Fruit fly (Drosophila melanogaster) whole organism, embryonic: ENCODE data around the gene Sec5.

Experiments used
- CG10147 ChIP-seq: fragments of 200-800 bp; sonication (Bioruptor generic); optimal IDR thresholded peaks from 2 replicates; lab custom pipeline; 2019; ENCODE audit warnings: missing biosample characterization, mild to moderate bottlenecking, missing genetic modification characterization, moderate library complexity
- CG10209 ChIP-seq: fragments of 200-800 bp; sonication (Bioruptor generic); optimal IDR thresholded peaks from 3 replicates; lab custom pipeline; 2017; ENCODE audit warnings: missing biosample characterization, mild to moderate bottlenecking, missing genetic modification characterization, missing genetic modification reagents
- CG10366 ChIP-seq: fragments of 200-800 bp; sonication (Bioruptor generic); IDR thresholded peaks from 2 replicates; pipeline ENCODE4 v1.3.6; 2022; ENCODE audit warnings: missing biosample characterization, missing genetic modification characterization
- CG10654 ChIP-seq: fragments of 200-800 bp; sonication (Bioruptor generic); optimal IDR thresholded peaks from 2 replicates; lab custom pipeline; 2016; ENCODE audit warnings: missing biosample characterization, missing genetic modification characterization
- CG10959 ChIP-seq: fragments of 200-800 bp; sonication (Bioruptor generic); IDR thresholded peaks from 2 replicates; pipeline ENCODE4 v1.3.6; 2022; ENCODE audit warnings: missing biosample characterization, missing genetic modification characterization
- CG11723 ChIP-seq: fragments of 200-800 bp; sonication (Bioruptor generic); optimal IDR thresholded peaks from 2 replicates; lab custom pipeline; 2017; ENCODE audit warnings: missing biosample characterization, mild to moderate bottlenecking, missing genetic modification characterization
- CG12236 ChIP-seq: fragments of 200-800 bp; sonication (Bioruptor generic); optimal IDR thresholded peaks from 2 replicates; lab custom pipeline; 2016; ENCODE audit warnings: missing biosample characterization, missing genetic modification characterization
- CG14014 ChIP-seq: fragments of 200-800 bp; sonication (Bioruptor generic); IDR thresholded peaks from 2 replicates; pipeline ENCODE4 v1.3.6; 2022; ENCODE audit warnings: missing biosample characterization, missing genetic modification characterization
- CG1602 ChIP-seq: fragments of 200-800 bp; sonication (Bioruptor generic); optimal IDR thresholded peaks from 3 replicates; lab custom pipeline; 2016; ENCODE audit warnings: missing biosample characterization, missing genetic modification characterization
- CG1603 ChIP-seq: fragments of 200-800 bp; sonication (Bioruptor generic); optimal IDR thresholded peaks from 2 replicates; lab custom pipeline; 2019; ENCODE audit warnings: missing biosample characterization, mild to moderate bottlenecking, missing genetic modification characterization, moderate library complexity
- CG17612 ChIP-seq: fragments of 200-800 bp; sonication (Bioruptor generic); IDR thresholded peaks from 2 replicates; pipeline ENCODE4 v1.3.6; 2022; ENCODE audit warnings: missing biosample characterization, missing genetic modification characterization
- CG17912 ChIP-seq: fragments of 200-800 bp; sonication (Bioruptor generic); optimal IDR thresholded peaks from 2 replicates; lab custom pipeline; 2018; ENCODE audit warnings: missing biosample characterization, mild to moderate bottlenecking, missing genetic modification characterization
- CG2199 ChIP-seq: fragments of 200-800 bp; sonication (Bioruptor generic); IDR thresholded peaks from 3 replicates; pipeline ENCODE4 v1.3.6; 2022; ENCODE audit warnings: missing biosample characterization, missing genetic modification characterization
- CG2712 ChIP-seq: fragments of 200-800 bp; optimal IDR thresholded peaks from 3 replicates; lab custom pipeline; 2019; ENCODE audit warnings: missing biosample characterization, mild to moderate bottlenecking, missing genetic modification characterization, moderate library complexity
- CG30020 ChIP-seq: fragments of 200-800 bp; optimal IDR thresholded peaks from 2 replicates; lab custom pipeline; 2019; ENCODE audit warnings: missing biosample characterization, mild to moderate bottlenecking, missing genetic modification characterization, moderate library complexity
- CG33557 ChIP-seq: fragments of 200-800 bp; sonication (Bioruptor generic); optimal IDR thresholded peaks from 2 replicates; lab custom pipeline; 2019; ENCODE audit warnings: missing biosample characterization, mild to moderate bottlenecking, missing genetic modification characterization, moderate library complexity
- CG4328 ChIP-seq: fragments of 200-800 bp; sonication (Bioruptor generic); optimal IDR thresholded peaks from 3 replicates; lab custom pipeline; 2017; ENCODE audit warnings: missing biosample characterization, missing genetic modification reagents, missing genetic modification characterization
- CG5953 ChIP-seq: fragments of 200-800 bp; sonication (Bioruptor generic); IDR thresholded peaks from 2 replicates; pipeline ENCODE4 v1.3.6; 2022; ENCODE audit warnings: missing biosample characterization, missing genetic modification characterization
- CG8478 ChIP-seq: fragments of >200 bp; optimal IDR thresholded peaks from 2 replicates; lab custom pipeline; 2018
- CG9727 ChIP-seq: fragments of 200-800 bp; sonication (Bioruptor generic); optimal IDR thresholded peaks from 3 replicates; lab custom pipeline; 2017; ENCODE audit warnings: missing biosample characterization, mild to moderate bottlenecking, missing genetic modification characterization
- CG9797 ChIP-seq: fragments of 200-800 bp; sonication (Bioruptor generic); optimal IDR thresholded peaks from 3 replicates; lab custom pipeline; 2018; ENCODE audit warnings: missing biosample characterization, mild to moderate bottlenecking, missing genetic modification characterization
- Camta ChIP-seq: fragments of 200-800 bp; sonication (Bioruptor generic); optimal IDR thresholded peaks from 2 replicates; lab custom pipeline; 2016; ENCODE audit warnings: missing biosample characterization, missing genetic modification characterization
- Chrac-16 ChIP-seq: fragments of 200-800 bp; sonication (Bioruptor generic); optimal IDR thresholded peaks from 3 replicates; lab custom pipeline; 2016; ENCODE audit warnings: missing biosample characterization, missing genetic modification characterization
- CkIIα-i1 ChIP-seq: fragments of 200-800 bp; sonication (Bioruptor generic); IDR thresholded peaks from 2 replicates; pipeline ENCODE4 v1.3.6; 2022; ENCODE audit warnings: missing biosample characterization, missing genetic modification characterization
- Dip3 ChIP-seq: fragments of 200-800 bp; sonication (Bioruptor generic); optimal IDR thresholded peaks from 3 replicates; lab custom pipeline; 2016; ENCODE audit warnings: missing biosample characterization, missing genetic modification characterization
- ERR ChIP-seq: fragments of 200-800 bp; sonication (Bioruptor generic); optimal IDR thresholded peaks from 2 replicates; lab custom pipeline; 2016; ENCODE audit warnings: missing biosample characterization, missing genetic modification characterization
- HLH54F ChIP-seq: fragments of 200-800 bp; sonication (Bioruptor generic); optimal IDR thresholded peaks from 3 replicates; lab custom pipeline; 2016; ENCODE audit warnings: missing biosample characterization, missing genetic modification characterization
- Jarid2 ChIP-seq: fragments of 200-800 bp; sonication (Bioruptor generic); optimal IDR thresholded peaks from 3 replicates; lab custom pipeline; 2017; ENCODE audit warnings: mild to moderate bottlenecking, missing biosample characterization, missing genetic modification reagents, missing genetic modification characterization
- Lim3 ChIP-seq: fragments of 200-800 bp; sonication (Bioruptor generic); IDR thresholded peaks from 2 replicates; pipeline ENCODE4 v1.3.6; 2022; ENCODE audit warnings: missing biosample characterization, missing genetic modification characterization
- Med ChIP-seq: fragments of 200-800 bp; sonication (Bioruptor generic); peaks from one replicate; lab custom pipeline; 2016; ENCODE audit warnings: missing biosample characterization, missing genetic modification characterization, mild to moderate bottlenecking, inconsistent platforms, moderate library complexity
- NC2β ChIP-seq: fragments of 200-800 bp; sonication (Bioruptor generic); optimal IDR thresholded peaks from 2 replicates; lab custom pipeline; 2016; ENCODE audit warnings: missing biosample characterization, missing genetic modification characterization
- Sry-β ChIP-seq: fragments of 200-800 bp; sonication (Bioruptor generic); optimal IDR thresholded peaks from 2 replicates; lab custom pipeline; 2018; ENCODE audit warnings: missing biosample characterization, mild to moderate bottlenecking, missing genetic modification characterization, moderate library complexity
- Stat92E ChIP-seq, 3 experiments: fragments of >200 bp in 2 of 3; fragments of 200-800 bp in 1 of 3; sonication (Bioruptor generic) in 1 of 3; optimal IDR thresholded peaks; 2 replicates each; lab custom pipeline; 2017 to 2019; ENCODE audit warnings: missing biosample characterization in 3 of 3, missing genetic modification characterization in 3 of 3, mild to moderate bottlenecking in 1 of 3, moderate library complexity in 1 of 3
- ap ChIP-seq: fragments of 200-800 bp; sonication (Bioruptor generic); IDR thresholded peaks from 2 replicates; pipeline ENCODE4 v1.3.6; 2022; ENCODE audit warnings: missing biosample characterization, missing genetic modification characterization
- cato ChIP-seq: fragments of 200-800 bp; sonication (Bioruptor generic); optimal IDR thresholded peaks from 2 replicates; lab custom pipeline; 2016; ENCODE audit warnings: missing biosample characterization, missing genetic modification characterization, borderline replicate concordance
- crc ChIP-seq: fragments of 200-800 bp; sonication (Bioruptor generic); optimal IDR thresholded peaks from 2 replicates; lab custom pipeline; 2016; ENCODE audit warnings: missing biosample characterization, missing genetic modification characterization
- dm ChIP-seq: fragments of 200-800 bp; sonication (Bioruptor generic); optimal IDR thresholded peaks from 3 replicates; lab custom pipeline; 2016; ENCODE audit warnings: missing biosample characterization, missing genetic modification characterization
- dmrt99B ChIP-seq: fragments of 200-800 bp; sonication (Bioruptor generic); optimal IDR thresholded peaks from 2 replicates; lab custom pipeline; 2018; ENCODE audit warnings: missing biosample characterization, mild to moderate bottlenecking, missing genetic modification characterization, moderate library complexity
- gfzf ChIP-seq: fragments of 200-800 bp; sonication (Bioruptor generic); optimal IDR thresholded peaks from 2 replicates; lab custom pipeline; 2016; ENCODE audit warnings: missing biosample characterization, mild to moderate bottlenecking, missing genetic modification characterization, moderate library complexity
- gt ChIP-seq: fragments of 200-800 bp; sonication (Bioruptor generic); IDR thresholded peaks from 2 replicates; pipeline ENCODE4 v1.3.6; 2022; ENCODE audit warnings: missing biosample characterization, missing genetic modification characterization
- insv ChIP-seq, 2 experiments: fragments of 200-800 bp; sonication (Bioruptor generic); optimal IDR thresholded peaks; 3 replicates each; lab custom pipeline; 2016 to 2018; ENCODE audit warnings: missing biosample characterization in 2 of 2, missing genetic modification characterization in 2 of 2
- inv ChIP-seq: fragments of 200-800 bp; sonication (Bioruptor generic); IDR thresholded peaks from 2 replicates; pipeline ENCODE4 v1.3.6; 2022; ENCODE audit warnings: missing biosample characterization, missing genetic modification characterization; ENCODE audit not compliant: partially characterized antibody
- nerfin-1 ChIP-seq: fragments of 200-800 bp; sonication (Bioruptor generic); optimal IDR thresholded peaks from 3 replicates; lab custom pipeline; 2019; ENCODE audit warnings: missing biosample characterization, mild to moderate bottlenecking, missing genetic modification characterization, moderate library complexity
- onecut ChIP-seq: fragments of 200-800 bp; sonication (Bioruptor generic); IDR thresholded peaks from 2 replicates; pipeline ENCODE4 v1.3.6; 2022; ENCODE audit warnings: missing biosample characterization, missing genetic modification characterization
- org-1 ChIP-seq: fragments of 200-800 bp; sonication (Bioruptor generic); optimal IDR thresholded peaks from 2 replicates; lab custom pipeline; 2017; ENCODE audit warnings: missing biosample characterization, missing genetic modification characterization
- otp ChIP-seq: fragments of 200-800 bp; sonication (Bioruptor generic); IDR thresholded peaks from 3 replicates; pipeline ENCODE4, ENCODE4 v1.3.6; 2022; ENCODE audit warnings: missing biosample characterization, missing genetic modification characterization
- psq ChIP-seq: fragments of 200-800 bp; sonication (Bioruptor generic); optimal IDR thresholded peaks from 2 replicates; lab custom pipeline; 2017; ENCODE audit warnings: missing biosample characterization, missing genetic modification characterization
- sens ChIP-seq: fragments of 200-800 bp; sonication (Bioruptor generic); peaks from one replicate; lab custom pipeline; 2016; ENCODE audit warnings: missing biosample characterization, missing genetic modification characterization
- tll ChIP-seq, 2 experiments: fragments of 200-800 bp in 1 of 2; fragments of >200 bp in 1 of 2; sonication (Bioruptor generic) in 1 of 2; optimal IDR thresholded peaks; 2 replicates each; lab custom pipeline; 2017 to 2019; ENCODE audit warnings: missing biosample characterization in 2 of 2, missing genetic modification characterization in 2 of 2, mild to moderate bottlenecking in 1 of 2, moderate library complexity in 1 of 2
- unpg ChIP-seq: fragments of 200-800 bp; sonication (Bioruptor generic); optimal IDR thresholded peaks from 3 replicates; lab custom pipeline; 2018; ENCODE audit warnings: missing biosample characterization, mild to moderate bottlenecking, missing genetic modification characterization, moderate library complexity
- wdn ChIP-seq: fragments of 200-800 bp; sonication (Bioruptor generic); IDR thresholded peaks from 2 replicates; pipeline ENCODE4 v1.3.6; 2022; ENCODE audit warnings: missing biosample characterization, missing genetic modification characterization

Gene Sec5

dm6 chr2L:3472242-3472641, 15.1 kb downstream of the Sec5 start, which contains the start of gene Pgant4 (continued):
- peak; percentile 79 for TF ChIP-seq CG2199 (GFP tag; lab: Robert Waterston, UW)
- no peak for TF ChIP-seq CG11723 (GFP tag; lab: Kevin White, UChicago)
- TF ChIP-seq onecut (GFP tag; lab: Robert Waterston, UW) = peak; percentile 82
- no peak for TF ChIP-seq ERR (GFP tag; lab: Kevin White, UChicago)
- no peak for TF ChIP-seq inv (GFP tag; lab: Robert Waterston, UW)
- TF ChIP-seq Stat92E (GFP tag; optimal IDR thresholded peaks at IDR 0.05; lab: Kevin White, UChicago) = no peak
- no peak for TF ChIP-seq nerfin-1
- TF ChIP-seq CG14014 (GFP tag; lab: Robert Waterston, UW) = peak; percentile 54; the same call in 1 of the 2 replicates
- no peak for TF ChIP-seq CG8478 (lab: Kevin White, UChicago)
- no peak for TF ChIP-seq CG17612
- peak; percentile 37 for TF ChIP-seq CG10209 (GFP tag; lab: Kevin White, UChicago)
- TF ChIP-seq CG10959 (GFP tag; lab: Robert Waterston, UW) = peak; percentile 62; the same call in 1 of the 2 replicates
- peak; percentile 40 for TF ChIP-seq unpg (GFP tag; lab: Kevin White, UChicago)
- TF ChIP-seq crc (GFP tag; lab: Kevin White, UChicago) = no peak
- peak; percentile 28 for TF ChIP-seq CG10654 (GFP tag; lab: Kevin White, UChicago)
- TF ChIP-seq insv (GFP tag; optimal IDR thresholded peaks at IDR 0.05; lab: Kevin White, UChicago) = peak in 1 of 2 experiments; percentile 49
- TF ChIP-seq psq (GFP tag; lab: Kevin White, UChicago) = no peak
- TF ChIP-seq Lim3 (GFP tag; lab: Robert Waterston, UW) = no peak
- peak; percentile 66 for TF ChIP-seq Chrac-16 (GFP tag; lab: Kevin White, UChicago)
- peak; percentile 83 for TF ChIP-seq Med (GFP tag; lab: Kevin White, UChicago)
- peak; percentile 61 for TF ChIP-seq CG10366 (GFP tag; lab: Robert Waterston, UW)
- TF ChIP-seq otp = peak; percentile 54; the same call in 1 of the 3 replicates
- peak; percentile 13 for TF ChIP-seq CG1602
- TF ChIP-seq ap (GFP tag; lab: Robert Waterston, UW) = peak; percentile 32; the same call in 1 of the 2 replicates
- peak; percentile 53 for TF ChIP-seq CG1603 (tag; lab: Kevin White, UChicago)
- TF ChIP-seq Dip3 (GFP tag; lab: Kevin White, UChicago) = no peak
- TF ChIP-seq Jarid2 = no peak
- TF ChIP-seq CkIIα-i1 (GFP tag; lab: Robert Waterston, UW) = no peak
- peak; percentile 72 for TF ChIP-seq sens
- TF ChIP-seq CG12236 (GFP tag; lab: Kevin White, UChicago) = no peak
- no peak for TF ChIP-seq dm (GFP tag; lab: Kevin White, UChicago)
- no peak for TF ChIP-seq CG5953 (GFP tag; lab: Robert Waterston, UW)
- TF ChIP-seq dmrt99B (tag; lab: Kevin White, UChicago) = no peak
- peak; percentile 3 for TF ChIP-seq cato (GFP tag; lab: Kevin White, UChicago)
- TF ChIP-seq Sry-β (GFP tag; lab: Kevin White, UChicago) = no peak
- no peak for TF ChIP-seq CG4328 (GFP tag; lab: Kevin White, UChicago)
- TF ChIP-seq gfzf (GFP tag; lab: Kevin White, UChicago) = no peak
- TF ChIP-seq org-1 (GFP tag; lab: Kevin White, UChicago) = no peak
- TF ChIP-seq CG33557 (GFP tag; lab: Kevin White, UChicago) = no peak
- no peak for TF ChIP-seq gt
- TF ChIP-seq wdn (GFP tag; lab: Robert Waterston, UW) = 0 out of 2 replicates have a peak, but pooled peaks have one; percentile 34
- no peak for TF ChIP-seq CG30020 (tag; lab: Kevin White, UChicago)
- peak; percentile 31 for TF ChIP-seq CG9727 (GFP tag; lab: Kevin White, UChicago)
- TF ChIP-seq CG9797 (GFP tag; lab: Kevin White, UChicago) = no peak
- TF ChIP-seq CG2712 (tag; lab: Kevin White, UChicago) = peak; percentile 51
- TF ChIP-seq NC2β = peak; percentile 9
- peak; percentile 35 for TF ChIP-seq Camta (GFP tag; lab: Kevin White, UChicago)
- TF ChIP-seq CG17912 (GFP tag; lab: Kevin White, UChicago) = peak; percentile 73
- TF ChIP-seq HLH54F (GFP tag; lab: Kevin White, UChicago) = peak; percentile 13
- no peak for TF ChIP-seq CG10147
- TF ChIP-seq tll (GFP tag; optimal IDR thresholded peaks at IDR 0.05; lab: Kevin White, UChicago) = no peak
